Worm (Caenorhabditis elegans) whole organism, midembryonic: Measurements from ENCODE around the gene Y59A8B.19.

Experiments used
- cog-1 ChIP-seq: sonication (generic microtip); optimal IDR thresholded peaks from 2 replicates; lab custom pipeline; 2016; ENCODE audit warnings: missing genetic modification characterization, missing compliant biosample characterization
- flt-1 ChIP-seq: fragments of 200-800 bp; sonication (Bioruptor generic); IDR thresholded peaks from 2 replicates; pipeline ENCODE4 v1.3.6; 2022; ENCODE audit warnings: missing genetic modification characterization, missing compliant biosample characterization
- med-1 ChIP-seq: sonication (generic microtip); optimal IDR thresholded peaks from 2 replicates; lab custom pipeline; 2017; ENCODE audit warnings: missing genetic modification characterization, mild to moderate bottlenecking, missing compliant biosample characterization, antibody characterized with exemption, missing genetic modification reagents; ENCODE audit not compliant: insufficient read depth
- ref-1 ChIP-seq: fragments of 200-800 bp; sonication (Bioruptor generic); conservative IDR thresholded peaks from 2 replicates; pipeline ENCODE4 v1.3.6; 2022; ENCODE audit warnings: missing genetic modification reagents, missing genetic modification characterization, missing compliant biosample characterization
- tab-1 ChIP-seq: fragments of 200-800 bp; sonication (Bioruptor generic); IDR thresholded peaks from 2 replicates; pipeline ENCODE4 v1.3.6; 2022; ENCODE audit warnings: missing genetic modification characterization, missing compliant biosample characterization
- ztf-23 ChIP-seq: fragments of 200-800 bp; sonication (Bioruptor generic); IDR thresholded peaks from 2 replicates; pipeline ENCODE4 v1.3.6; 2022; ENCODE audit warnings: missing genetic modification reagents, missing genetic modification characterization, missing compliant biosample characterization
- ztf-29 ChIP-seq: fragments of 200-800 bp; sonication (Bioruptor generic); IDR thresholded peaks from 2 replicates; pipeline ENCODE4 v1.3.6; 2022; ENCODE audit warnings: missing genetic modification reagents, missing genetic modification characterization, missing compliant biosample characterization

- no peak for TF ChIP-seq med-1 (GFP tag; lab: Kevin White, UChicago)
- no peak for TF ChIP-seq ref-1
- TF ChIP-seq flt-1 (GFP tag; lab: Robert Waterston, UW): no peak
- TF ChIP-seq cog-1: no peak
- no peak for TF ChIP-seq ztf-23 (GFP tag; lab: Robert Waterston, UW)
- TF ChIP-seq ztf-29 (GFP tag; lab: Robert Waterston, UW): no peak
- TF ChIP-seq tab-1 (GFP tag; lab: Robert Waterston, UW): no peak
These were observed 24.1 kb upstream of the Y59A8B.19 start for ce11 chrV:17982935-17983334.
